Fruit fly (Drosophila melanogaster): ENCODE data around the gene stx.
A peak's percentile ranks its signal among the peaks of the same experiment; 100 is the strongest.

DNA sequence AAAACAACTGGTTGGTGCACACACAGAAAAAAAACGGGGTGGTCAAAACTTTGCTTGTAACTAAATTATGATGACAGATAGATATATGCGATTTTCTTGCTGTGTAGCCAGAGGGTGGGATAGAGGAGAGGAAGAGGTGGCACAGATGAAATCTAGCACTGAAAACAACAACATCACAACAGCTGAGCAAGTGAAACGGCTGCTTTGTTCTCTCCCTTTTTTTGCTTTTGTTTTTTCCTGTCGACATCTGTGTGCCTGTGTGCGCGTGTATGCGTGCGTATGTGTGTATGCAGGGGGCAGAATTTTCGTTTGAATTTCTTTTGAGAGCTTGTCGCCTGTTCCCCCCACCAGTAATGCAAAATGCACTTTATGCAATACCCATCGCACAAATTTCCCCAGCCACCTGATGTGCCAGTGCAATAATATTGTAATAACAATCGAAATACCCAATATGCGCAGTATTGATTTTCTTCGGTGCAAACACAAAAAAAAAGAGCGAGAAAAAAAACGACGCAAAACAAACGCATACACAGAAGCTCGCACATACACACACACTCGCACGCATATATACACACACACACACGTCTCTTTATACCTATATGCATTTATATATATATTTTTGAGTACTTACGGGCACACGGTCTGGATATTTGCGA is 22.7 kb upstream of the stx start:
- peak; percentile 28 for TF ChIP-seq CG11294 (GFP tag; IDR thresholded peaks at IDR 0.05)
- TF ChIP-seq CG10669 (GFP tag; optimal IDR thresholded peaks at IDR 0.05), result peak; percentile 60
- no peak for TF ChIP-seq Blimp-1 (GFP tag; optimal IDR thresholded peaks at IDR 0.05)
- peak; percentile 83 for TF ChIP-seq net (GFP tag; optimal IDR thresholded peaks at IDR 0.05)
- TF ChIP-seq OdsH (GFP tag; optimal IDR thresholded peaks at IDR 0.05), result peak; percentile 48
- peak; percentile 56 for TF ChIP-seq dac (GFP tag; optimal IDR thresholded peaks at IDR 0.05)
- peak; percentile 51 for TF ChIP-seq Hr39 (GFP tag; optimal IDR thresholded peaks at IDR 0.05)
- TF ChIP-seq fkh (GFP tag; optimal IDR thresholded peaks at IDR 0.05), result peak; percentile 34
- peak; percentile 52 for TF ChIP-seq CG8632 (GFP tag; optimal IDR thresholded peaks at IDR 0.05)
- TF ChIP-seq Eip78C (GFP tag), result peak; percentile 83
- peak; percentile 56 for TF ChIP-seq CG3919 (GFP tag; optimal IDR thresholded peaks at IDR 0.05)
- TF ChIP-seq Hr38 (GFP tag; optimal IDR thresholded peaks at IDR 0.05), result peak; percentile 2
- peak; percentile 68 for TF ChIP-seq spab (GFP tag; optimal IDR thresholded peaks at IDR 0.05)
- TF ChIP-seq CG7368 (GFP tag; optimal IDR thresholded peaks at IDR 0.05), result peak; percentile 66
